Worm (Caenorhabditis elegans) whole organism, L3 larva: ENCODE data around the gene him-17.

Source experiments
- R02D3.7 ChIP-seq: fragments of 150-350 bp; optimal IDR thresholded peaks from 2 replicates; lab custom pipeline; 2014; ENCODE audit warnings: missing biosample characterization, missing genetic modification characterization
- nhr-76 ChIP-seq: fragments of 150-350 bp; sonication (generic microtip); optimal IDR thresholded peaks from 5 replicates; lab custom pipeline; 2014; ENCODE audit warnings: missing biosample characterization, missing genetic modification characterization
- pha-4 ChIP-seq: fragments of 150-350 bp; optimal IDR thresholded peaks from 2 replicates; lab custom pipeline; 2014; ENCODE audit warnings: missing biosample characterization, missing genetic modification reagents, missing genetic modification characterization

DNA sequence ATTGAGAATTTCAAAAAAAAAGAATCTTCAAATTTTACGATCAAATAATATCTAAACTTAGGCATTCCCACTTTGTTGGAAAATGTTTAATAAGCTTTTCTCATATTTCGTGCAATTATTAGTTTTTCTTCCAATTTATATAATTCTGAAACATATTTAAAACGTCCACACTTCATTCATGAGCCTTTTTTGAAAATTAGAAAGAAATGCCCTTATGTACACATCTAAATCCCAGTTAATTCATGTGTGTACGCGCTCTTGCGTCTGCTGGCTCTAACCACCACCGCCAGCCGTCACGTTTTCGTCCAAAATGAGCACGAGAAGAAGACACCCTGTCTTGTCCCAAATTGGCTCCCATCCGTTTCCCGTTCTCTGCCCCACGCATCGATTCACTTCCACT is 9.9 kb upstream of the him-17 start:
- no peak for TF ChIP-seq nhr-76 (tag; lab: Kevin White, UChicago)
- TF ChIP-seq pha-4 (tag; lab: Kevin White, UChicago) = no peak
- no peak for TF ChIP-seq R02D3.7 (tag; lab: Kevin White, UChicago)
